Fruit fly (Drosophila melanogaster) whole organism, adult: ENCODE measurements around the gene CG11899.

Experiments
- CG11617 ChIP-seq: fragments of 200-800 bp; sonication (Bioruptor generic); optimal IDR thresholded peaks from 2 replicates; lab custom pipeline; 2017; ENCODE audit warnings: mild to moderate bottlenecking, missing biosample characterization, missing genetic modification reagents, missing genetic modification characterization
- CG12768 ChIP-seq: fragments of 200-800 bp; sonication (Bioruptor generic); optimal IDR thresholded peaks from 2 replicates; lab custom pipeline; 2017; ENCODE audit warnings: missing biosample characterization, missing genetic modification characterization, mild to moderate bottlenecking, moderate library complexity, missing genetic modification reagents
- CG14711 ChIP-seq: fragments of 200-800 bp; sonication (Bioruptor generic); optimal IDR thresholded peaks from 2 replicates; lab custom pipeline; 2018; ENCODE audit warnings: missing biosample characterization, mild to moderate bottlenecking, missing genetic modification characterization, moderate library complexity
- CG1620 ChIP-seq: fragments of 200-800 bp; sonication (Bioruptor generic); optimal IDR thresholded peaks from 2 replicates; lab custom pipeline; 2016; ENCODE audit warnings: missing biosample characterization, missing genetic modification characterization
- CG33017 ChIP-seq: fragments of 200-800 bp; sonication (Bioruptor generic); optimal IDR thresholded peaks from 2 replicates; lab custom pipeline; 2018; ENCODE audit warnings: missing biosample characterization, mild to moderate bottlenecking, missing genetic modification characterization, moderate library complexity
- CG5204 ChIP-seq: fragments of 200-800 bp; sonication (Bioruptor generic); optimal IDR thresholded peaks from 2 replicates; lab custom pipeline; 2016; ENCODE audit warnings: missing biosample characterization, missing genetic modification characterization
- CG7045 ChIP-seq: fragments of 200-800 bp; sonication (Bioruptor generic); optimal IDR thresholded peaks from 2 replicates; lab custom pipeline; 2017; ENCODE audit warnings: missing biosample characterization, mild to moderate bottlenecking, missing genetic modification characterization
- CG7101 ChIP-seq: fragments of 200-800 bp; sonication (Bioruptor generic); optimal IDR thresholded peaks from 2 replicates; lab custom pipeline; 2018; ENCODE audit warnings: missing biosample characterization, mild to moderate bottlenecking, missing genetic modification characterization, moderate library complexity
- Clk ChIP-seq: fragments of 200-800 bp; sonication (Bioruptor generic); optimal IDR thresholded peaks from 2 replicates; lab custom pipeline; 2017; ENCODE audit warnings: missing biosample characterization, missing genetic modification characterization
- Crg-1 ChIP-seq: fragments of 200-800 bp; sonication (Bioruptor generic); optimal IDR thresholded peaks from 2 replicates; lab custom pipeline; 2016; ENCODE audit warnings: missing biosample characterization, missing genetic modification characterization
- Hr96 ChIP-seq: fragments of 200-800 bp; sonication (Bioruptor generic); optimal IDR thresholded peaks from 2 replicates; lab custom pipeline; 2016; ENCODE audit warnings: missing biosample characterization, missing genetic modification characterization
- Mnt ChIP-seq: fragments of 200-800 bp; sonication (Bioruptor generic); optimal IDR thresholded peaks from 2 replicates; lab custom pipeline; 2016; ENCODE audit warnings: missing biosample characterization, mild to moderate bottlenecking, missing genetic modification characterization
- bab1 ChIP-seq: fragments of 200-800 bp; sonication (Bioruptor generic); optimal IDR thresholded peaks from 3 replicates; lab custom pipeline; 2019; ENCODE audit warnings: missing biosample characterization, mild to moderate bottlenecking, missing genetic modification characterization, moderate library complexity
- cic ChIP-seq: fragments of 200-800 bp; sonication (Bioruptor generic); optimal IDR thresholded peaks from 2 replicates; lab custom pipeline; 2017; ENCODE audit warnings: missing biosample characterization, mild to moderate bottlenecking, missing genetic modification characterization, moderate library complexity
- cnc ChIP-seq, 2 experiments: fragments of >200 bp; optimal IDR thresholded peaks; 2 replicates each; lab custom pipeline; 2017
- kay ChIP-seq: fragments of 200-800 bp; sonication (Bioruptor generic); peaks from one replicate; lab custom pipeline; 2016; ENCODE audit warnings: missing biosample characterization, missing genetic modification characterization, borderline replicate concordance
- ovo ChIP-seq: fragments of 200-800 bp; sonication (Bioruptor generic); optimal IDR thresholded peaks from 2 replicates; lab custom pipeline; 2016; ENCODE audit warnings: missing biosample characterization, missing genetic modification characterization
- pad ChIP-seq: fragments of 200-800 bp; sonication (Bioruptor generic); optimal IDR thresholded peaks from 3 replicates; lab custom pipeline; 2017; ENCODE audit warnings: missing biosample characterization, missing genetic modification characterization, mild to moderate bottlenecking, moderate library complexity, missing genetic modification reagents
- tj ChIP-seq: fragments of 200-800 bp; sonication (Bioruptor generic); optimal IDR thresholded peaks from 3 replicates; lab custom pipeline; 2017; ENCODE audit warnings: missing biosample characterization, mild to moderate bottlenecking, missing genetic modification characterization, moderate library complexity
- toe ChIP-seq: fragments of 200-800 bp; sonication (Bioruptor generic); optimal IDR thresholded peaks from 2 replicates; lab custom pipeline; 2016; ENCODE audit warnings: missing biosample characterization, missing genetic modification characterization

Gene CG11899

dm6 chr3R:29199807-29200693 is at the start of gene CG11899:
Gene CG11899, plus strand, starts transcription at chr3R:29200454.
- TF ChIP-seq cic (GFP tag; lab: Kevin White, UChicago) (peak; percentile 95), Hr96 (GFP tag; lab: Kevin White, UChicago) (peak; percentile 73), CG1620 (peak; percentile 55), CG33017 (tag; lab: Kevin White, UChicago) (peak; percentile 59), bab1 (GFP tag; lab: Kevin White, UChicago) (peak; percentile 50), CG7045 (GFP tag; lab: Kevin White, UChicago) (peak; percentile 78), cnc (optimal IDR thresholded peaks at IDR 0.05; lab: Kevin White, UChicago) (no peak), kay (GFP tag; lab: Kevin White, UChicago) (peak; percentile 95), pad (peak; percentile 77), CG5204 (GFP tag; lab: Kevin White, UChicago) (peak; percentile 43), Crg-1 (GFP tag; lab: Kevin White, UChicago) (peak; percentile 58), toe (GFP tag; lab: Kevin White, UChicago) (peak; percentile 84), CG11617 (GFP tag; lab: Kevin White, UChicago) (peak; percentile 25), Clk (GFP tag; lab: Kevin White, UChicago) (peak; percentile 75), tj (GFP tag; lab: Kevin White, UChicago) (peak; percentile 77), CG7101 (tag; lab: Kevin White, UChicago) (peak; percentile 53), Mnt (GFP tag; lab: Kevin White, UChicago) (peak; percentile 89), CG14711 (tag; lab: Kevin White, UChicago) (peak; percentile 74), CG12768 (GFP tag; lab: Kevin White, UChicago) (peak; percentile 92), ovo (GFP tag; lab: Kevin White, UChicago) (peak; percentile 39)

DNA sequence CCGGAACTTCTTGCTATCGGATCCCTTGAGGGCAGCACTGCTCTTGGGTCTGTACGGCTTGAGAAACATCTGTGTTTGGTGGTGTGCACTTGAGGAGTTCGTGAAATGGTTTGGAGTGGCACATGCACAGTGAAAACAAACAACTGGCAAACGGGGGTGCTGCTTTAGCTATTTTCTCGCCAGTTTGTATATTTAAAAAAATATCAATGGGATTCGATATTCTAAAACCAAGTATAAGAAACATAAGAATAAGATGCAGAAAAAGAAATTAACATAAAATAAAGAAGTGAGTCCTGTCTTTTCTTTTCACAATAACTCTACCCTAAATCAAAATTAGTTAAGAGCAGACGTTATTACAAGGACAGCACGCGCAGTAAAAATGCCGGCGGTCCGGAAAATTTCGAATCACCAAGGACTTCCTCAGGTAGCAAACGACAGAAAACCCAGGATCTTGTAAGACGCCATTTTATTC is 48.6 kb upstream of the CG11899 start, which contains the start of gene eIF2D:
TSS of gene eIF2D (minus strand) at position 174 of the 472 bp plus-strand sequence.
- no peak for TF ChIP-seq tj (GFP tag; lab: Kevin White, UChicago)
- TF ChIP-seq kay (GFP tag; lab: Kevin White, UChicago), result no peak
- TF ChIP-seq CG14711 (tag; lab: Kevin White, UChicago), result peak; percentile 58
- peak; percentile 33 for TF ChIP-seq Hr96 (GFP tag; lab: Kevin White, UChicago)
- TF ChIP-seq pad, result peak; percentile 21
- no peak for TF ChIP-seq Clk (GFP tag; lab: Kevin White, UChicago)
- TF ChIP-seq cnc (optimal IDR thresholded peaks at IDR 0.05; lab: Kevin White, UChicago), result no peak
- peak; percentile 58 for TF ChIP-seq CG7101 (tag; lab: Kevin White, UChicago)
- TF ChIP-seq cic (GFP tag; lab: Kevin White, UChicago), result no peak
- TF ChIP-seq CG11617 (GFP tag; lab: Kevin White, UChicago), result peak; percentile 58
- no peak for TF ChIP-seq CG5204 (GFP tag; lab: Kevin White, UChicago)
- TF ChIP-seq CG1620, result no peak
- peak; percentile 77 for TF ChIP-seq bab1 (GFP tag; lab: Kevin White, UChicago)
- peak; percentile 54 for TF ChIP-seq CG33017 (tag; lab: Kevin White, UChicago)
- TF ChIP-seq Mnt (GFP tag; lab: Kevin White, UChicago), result peak; percentile 62
- peak; percentile 58 for TF ChIP-seq CG12768 (GFP tag; lab: Kevin White, UChicago)
- TF ChIP-seq ovo (GFP tag; lab: Kevin White, UChicago), result no peak
- peak; percentile 34 for TF ChIP-seq CG7045 (GFP tag; lab: Kevin White, UChicago)
- peak; percentile 29 for TF ChIP-seq Crg-1 (GFP tag; lab: Kevin White, UChicago)
- TF ChIP-seq toe (GFP tag; lab: Kevin White, UChicago), result no peak

DNA sequence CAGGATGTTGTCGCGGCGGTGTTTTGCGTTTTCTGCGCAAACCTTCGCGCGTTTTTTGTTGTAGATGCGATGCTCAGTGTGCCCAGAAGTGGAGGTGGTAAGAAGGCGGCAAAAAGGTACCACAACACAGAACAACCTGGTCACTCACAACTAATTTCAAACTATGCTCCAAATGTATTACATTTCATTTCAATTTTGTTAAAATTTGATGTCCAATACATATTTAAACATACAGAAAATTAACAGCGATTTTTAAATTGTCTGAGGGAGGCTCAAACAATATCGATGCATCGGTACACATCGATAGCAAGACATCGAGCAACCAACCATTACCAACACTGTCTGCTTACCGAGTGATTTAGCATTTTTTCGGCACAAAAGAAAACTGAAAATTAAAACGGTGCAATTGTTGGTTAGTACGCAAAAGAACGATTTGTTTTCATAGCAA is 47.0 kb upstream of the CG11899 start, which contains the start of the genes Slbp and Rpn2:
TSS of gene Slbp (minus strand) at position 70 of the 448 bp plus-strand sequence.
TSS of gene Rpn2 (plus strand) at position 328 of the 448 bp plus-strand sequence.
- TF ChIP-seq CG7045 (GFP tag; lab: Kevin White, UChicago) (peak; percentile 22), Crg-1 (GFP tag; lab: Kevin White, UChicago) (peak; percentile 77), toe (GFP tag; lab: Kevin White, UChicago) (no peak), CG33017 (tag; lab: Kevin White, UChicago) (peak; percentile 42), bab1 (GFP tag; lab: Kevin White, UChicago) (peak; percentile 88), pad (peak; percentile 72), cnc (optimal IDR thresholded peaks at IDR 0.05; lab: Kevin White, UChicago) (peak; percentile 94 to 96), CG12768 (GFP tag; lab: Kevin White, UChicago) (peak; percentile 63), tj (GFP tag; lab: Kevin White, UChicago) (peak; percentile 21), CG5204 (GFP tag; lab: Kevin White, UChicago) (no peak), ovo (GFP tag; lab: Kevin White, UChicago) (peak; percentile 6), Clk (GFP tag; lab: Kevin White, UChicago) (peak; percentile 61), cic (GFP tag; lab: Kevin White, UChicago) (peak; percentile 47), CG1620 (peak; percentile 62), Mnt (GFP tag; lab: Kevin White, UChicago) (peak; percentile 77), CG11617 (GFP tag; lab: Kevin White, UChicago) (peak; percentile 61), CG14711 (tag; lab: Kevin White, UChicago) (peak; percentile 73), kay (GFP tag; lab: Kevin White, UChicago) (no peak), Hr96 (GFP tag; lab: Kevin White, UChicago) (peak; percentile 75), CG7101 (tag; lab: Kevin White, UChicago) (peak; percentile 74)
